Fruit fly (Drosophila melanogaster) whole organism, wandering third instar larva: ENCODE results near the gene CG10984.

Experiments used
- Abd-B ChIP-seq: fragments of >200 bp; optimal IDR thresholded peaks from 2 replicates; lab custom pipeline; 2017; ENCODE audit warnings: missing biosample characterization, missing genetic modification characterization
- CG32264 ChIP-seq: fragments of 200-800 bp; sonication (Bioruptor generic); optimal IDR thresholded peaks from 2 replicates; lab custom pipeline; 2016; ENCODE audit warnings: missing biosample characterization, missing genetic modification characterization
- CG9705 ChIP-seq: fragments of 200-800 bp; sonication (Bioruptor generic); optimal IDR thresholded peaks from 2 replicates; lab custom pipeline; 2018; ENCODE audit warnings: missing biosample characterization, mild to moderate bottlenecking, missing genetic modification characterization
- CrebA ChIP-seq: fragments of 200-800 bp; sonication (Bioruptor generic); optimal IDR thresholded peaks from 2 replicates; lab custom pipeline; 2016; ENCODE audit warnings: missing biosample characterization, mild to moderate bottlenecking, missing genetic modification characterization, borderline replicate concordance
- Dfd ChIP-seq: fragments of >200 bp; optimal IDR thresholded peaks from 2 replicates; lab custom pipeline; 2017; ENCODE audit warnings: missing biosample characterization, missing genetic modification characterization
- Dif ChIP-seq: fragments of 200-275, 200-300 bp; sonication (Bioruptor generic); optimal IDR thresholded peaks from 2 replicates; lab custom pipeline; 2018; ENCODE audit warnings: missing biosample characterization, missing genetic modification characterization; ENCODE audit not compliant: partially characterized antibody
- GATAd ChIP-seq: sonication (Bioruptor generic); optimal IDR thresholded peaks from 2 replicates; lab custom pipeline; 2016; ENCODE audit warnings: missing biosample characterization, missing genetic modification characterization
- HLH106 ChIP-seq: fragments of 200-800 bp; optimal IDR thresholded peaks from 3 replicates; lab custom pipeline; 2019; ENCODE audit warnings: missing biosample characterization, mild to moderate bottlenecking, missing genetic modification characterization, moderate library complexity
- Hnf4 ChIP-seq: fragments of 200-800 bp; sonication (Bioruptor generic); optimal IDR thresholded peaks from 2 replicates; lab custom pipeline; 2016; ENCODE audit warnings: missing biosample characterization, mild to moderate bottlenecking, missing genetic modification characterization
- Hr78 ChIP-seq: fragments of >200 bp; optimal IDR thresholded peaks from 2 replicates; lab custom pipeline; 2017; ENCODE audit warnings: missing biosample characterization, missing genetic modification characterization
- Hr83 ChIP-seq: fragments of 200-300 bp; sonication (Bioruptor generic); optimal IDR thresholded peaks from 2 replicates; lab custom pipeline; 2016; ENCODE audit warnings: missing biosample characterization, mild to moderate bottlenecking, missing genetic modification characterization, moderate library complexity; ENCODE audit not compliant: poor library complexity, severe bottlenecking
- Jra ChIP-seq: sonication (Bioruptor generic); optimal IDR thresholded peaks from 2 replicates; lab custom pipeline; 2016; ENCODE audit warnings: missing biosample characterization, missing genetic modification characterization
- Mio ChIP-seq: sonication (Bioruptor generic); optimal IDR thresholded peaks from 2 replicates; lab custom pipeline; 2016; ENCODE audit warnings: missing biosample characterization, missing genetic modification characterization
- Myc ChIP-seq: fragments of >200 bp; optimal IDR thresholded peaks from 2 replicates; lab custom pipeline; 2017
- N ChIP-seq: fragments of >200 bp; optimal IDR thresholded peaks from 2 replicates; lab custom pipeline; 2018; ENCODE audit warnings: missing biosample characterization, missing external identifiers, missing genetic modification characterization
- OdsH ChIP-seq: fragments of 200-800 bp; sonication (Bioruptor generic); optimal IDR thresholded peaks from 2 replicates; lab custom pipeline; 2016; ENCODE audit warnings: missing biosample characterization, mild to moderate bottlenecking, missing genetic modification characterization
- Rel ChIP-seq, 2 experiments: fragments of 200-800 bp; sonication (Bioruptor generic) in 1 of 2; optimal IDR thresholded peaks; 2 replicates in 1 of 2; 3 replicates in 1 of 2; lab custom pipeline; 2016 to 2019; ENCODE audit warnings: mild to moderate bottlenecking in 2 of 2, missing biosample characterization in 2 of 2, missing genetic modification characterization in 2 of 2, moderate library complexity in 1 of 2
- Sp1 ChIP-seq: fragments of 200-800 bp; sonication (Bioruptor generic); optimal IDR thresholded peaks from 3 replicates; lab custom pipeline; 2019; ENCODE audit warnings: missing biosample characterization, mild to moderate bottlenecking, missing genetic modification characterization, moderate library complexity
- Vsx2 ChIP-seq: fragments of 200-300, 225-300 bp; sonication (Bioruptor generic); optimal IDR thresholded peaks from 2 replicates; lab custom pipeline; 2018; ENCODE audit warnings: missing biosample characterization, missing genetic modification characterization; ENCODE audit not compliant: partially characterized antibody
- br ChIP-seq: fragments of 200-800 bp; sonication (Bioruptor generic); optimal IDR thresholded peaks from 2 replicates; lab custom pipeline; 2016; ENCODE audit warnings: missing biosample characterization, missing genetic modification characterization
- brk ChIP-seq: fragments of 200-800 bp; sonication (Bioruptor generic); optimal IDR thresholded peaks from 2 replicates; lab custom pipeline; 2016; ENCODE audit warnings: missing biosample characterization, mild to moderate bottlenecking, missing genetic modification characterization
- dl ChIP-seq, 2 experiments: fragments of 175-275, 200-275 bp in 1 of 2; fragments of 200-275 bp in 1 of 2; sonication (Bioruptor generic); optimal IDR thresholded peaks; lab custom pipeline; 2018; ENCODE audit warnings: mild to moderate bottlenecking in 2 of 2, missing biosample characterization in 2 of 2, missing genetic modification characterization in 2 of 2, moderate library complexity in 2 of 2; ENCODE audit not compliant: partially characterized antibody in 2 of 2, insufficient read depth in 1 of 2
- dmrt93B ChIP-seq: fragments of 200-800 bp; sonication (Bioruptor generic); optimal IDR thresholded peaks from 2 replicates; lab custom pipeline; 2018; ENCODE audit warnings: missing biosample characterization, mild to moderate bottlenecking, missing genetic modification characterization
- dsf ChIP-seq: sonication (Bioruptor generic); optimal IDR thresholded peaks from 2 replicates; lab custom pipeline; 2016; ENCODE audit warnings: missing biosample characterization, missing genetic modification characterization, borderline replicate concordance
- ey ChIP-seq: fragments of 200-800 bp; sonication (Bioruptor generic); optimal IDR thresholded peaks from 2 replicates; lab custom pipeline; 2016; ENCODE audit warnings: missing biosample characterization, missing genetic modification characterization
- foxo ChIP-seq, 2 experiments: fragments of 200-800 bp; sonication (Bioruptor generic); optimal IDR thresholded peaks; 2 replicates in 1 of 2; 3 replicates in 1 of 2; lab custom pipeline; 2016 to 2017; ENCODE audit warnings: missing biosample characterization in 2 of 2, missing genetic modification characterization in 2 of 2
- fru ChIP-seq: fragments of 200-800 bp; sonication (Bioruptor generic); optimal IDR thresholded peaks from 3 replicates; lab custom pipeline; 2016; ENCODE audit warnings: missing biosample characterization, mild to moderate bottlenecking, missing genetic modification characterization
- h ChIP-seq: fragments of 200-800 bp; sonication (Bioruptor generic); optimal IDR thresholded peaks from 3 replicates; lab custom pipeline; 2016; ENCODE audit warnings: missing biosample characterization, mild to moderate bottlenecking, missing genetic modification characterization
- jim ChIP-seq: fragments of 175-275, 200-325 bp; sonication (Bioruptor generic); optimal IDR thresholded peaks from 2 replicates; lab custom pipeline; 2016; ENCODE audit warnings: missing biosample characterization, mild to moderate bottlenecking, missing genetic modification characterization
- lola ChIP-seq: fragments of >200 bp; optimal IDR thresholded peaks from 2 replicates; lab custom pipeline; 2017; ENCODE audit warnings: missing biosample characterization, missing genetic modification characterization
- pan ChIP-seq: fragments of >200 bp; optimal IDR thresholded peaks from 2 replicates; lab custom pipeline; 2017
- psq ChIP-seq: fragments of 200-800 bp; sonication (Bioruptor generic); optimal IDR thresholded peaks from 3 replicates; lab custom pipeline; 2017; ENCODE audit warnings: missing biosample characterization, mild to moderate bottlenecking, missing genetic modification characterization, moderate library complexity
- rgr ChIP-seq: fragments of 200-800 bp; sonication (Bioruptor generic); optimal IDR thresholded peaks from 3 replicates; lab custom pipeline; 2016; ENCODE audit warnings: missing biosample characterization, mild to moderate bottlenecking, missing genetic modification characterization
- sage ChIP-seq: fragments of 200-800 bp; sonication (Bioruptor generic); optimal IDR thresholded peaks from 2 replicates; lab custom pipeline; 2016; ENCODE audit warnings: missing biosample characterization, mild to moderate bottlenecking, missing genetic modification characterization
- sv ChIP-seq: fragments of 200-800 bp; sonication (Bioruptor generic); optimal IDR thresholded peaks from 3 replicates; lab custom pipeline; 2016; ENCODE audit warnings: missing biosample characterization, missing genetic modification characterization
- tai ChIP-seq: sonication (Bioruptor generic); optimal IDR thresholded peaks from 2 replicates; lab custom pipeline; 2016; ENCODE audit warnings: missing biosample characterization, missing genetic modification characterization
- usp ChIP-seq: fragments of >200 bp; optimal IDR thresholded peaks from 2 replicates; lab custom pipeline; 2017; ENCODE audit warnings: missing biosample characterization, missing genetic modification characterization
- woc ChIP-seq: sonication (Bioruptor generic); optimal IDR thresholded peaks from 2 replicates; lab custom pipeline; 2016; ENCODE audit warnings: missing biosample characterization, mild to moderate bottlenecking, missing genetic modification characterization

CG10984 gene

dm6 chr3L:12802443-12802865 is 52.5 kb downstream of the CG10984 start:
- TF ChIP-seq fru (GFP tag; lab: Kevin White, UChicago) = peak; percentile 5
- TF ChIP-seq HLH106 = no peak
- TF ChIP-seq OdsH (GFP tag; lab: Kevin White, UChicago) = peak; percentile 11
- TF ChIP-seq rgr = peak; percentile 39
- TF ChIP-seq Hr78 (GFP tag; lab: Kevin White, UChicago) = no peak
- TF ChIP-seq Jra (GFP tag; lab: Kevin White, UChicago) = no peak
- no peak for TF ChIP-seq pan (lab: Kevin White, UChicago)
- no peak for TF ChIP-seq Dfd (GFP tag; lab: Kevin White, UChicago)
- TF ChIP-seq h (GFP tag; lab: Kevin White, UChicago) = peak; percentile 26
- TF ChIP-seq Hr83 (GFP tag; lab: Kevin White, UChicago) = peak; percentile 23
- TF ChIP-seq Hnf4 (GFP tag; lab: Kevin White, UChicago) = no peak
- TF ChIP-seq CG32264 (GFP tag; lab: Kevin White, UChicago) = no peak
- peak; percentile 20 for TF ChIP-seq woc (GFP tag; lab: Kevin White, UChicago)
- no peak for TF ChIP-seq sage (GFP tag; lab: Kevin White, UChicago)
- no peak for TF ChIP-seq psq
- no peak for TF ChIP-seq Abd-B (GFP tag; lab: Kevin White, UChicago)
- no peak for TF ChIP-seq Myc (lab: Kevin White, UChicago)
- TF ChIP-seq jim (GFP tag; lab: Kevin White, UChicago) = no peak
- TF ChIP-seq Mio (GFP tag; lab: Kevin White, UChicago) = no peak
- TF ChIP-seq Dif = no peak
- TF ChIP-seq br = no peak
- no peak for TF ChIP-seq Vsx2 (GFP tag; lab: Kevin White, UChicago)
- no peak for TF ChIP-seq tai (GFP tag; lab: Kevin White, UChicago)
- no peak for TF ChIP-seq dmrt93B (GFP tag; lab: Kevin White, UChicago)
- TF ChIP-seq usp (GFP tag; lab: Kevin White, UChicago) = no peak
- no peak for TF ChIP-seq brk (GFP tag; lab: Kevin White, UChicago)
- no peak for TF ChIP-seq foxo (GFP tag; optimal IDR thresholded peaks at IDR 0.05; lab: Kevin White, UChicago)
- no peak for TF ChIP-seq CrebA
- no peak for TF ChIP-seq ey
- peak; percentile 2 for TF ChIP-seq Sp1 (GFP tag; lab: Kevin White, UChicago)
- TF ChIP-seq sv = no peak
- no peak for TF ChIP-seq CG9705 (GFP tag; lab: Kevin White, UChicago)
- TF ChIP-seq lola (GFP tag; lab: Kevin White, UChicago) = no peak
- no peak for TF ChIP-seq GATAd
- no peak for TF ChIP-seq dl (GFP tag; optimal IDR thresholded peaks at IDR 0.05; lab: Kevin White, UChicago; ENCODE audit: insufficient read depth in 1 of 2, partially characterized antibody in 2 of 2)
- TF ChIP-seq N (GFP tag; lab: Kevin White, UChicago) = no peak
- no peak for TF ChIP-seq dsf
- no peak for TF ChIP-seq Rel (GFP tag; optimal IDR thresholded peaks at IDR 0.05; lab: Kevin White, UChicago)
- TF ChIP-seq Rel (tag; optimal IDR thresholded peaks at IDR 0.05; lab: Kevin White, UChicago) = peak; percentile 37
